Worm (Caenorhabditis elegans): ENCODE data around the gene lbp-4.

The lbp-4 gene

DNA sequence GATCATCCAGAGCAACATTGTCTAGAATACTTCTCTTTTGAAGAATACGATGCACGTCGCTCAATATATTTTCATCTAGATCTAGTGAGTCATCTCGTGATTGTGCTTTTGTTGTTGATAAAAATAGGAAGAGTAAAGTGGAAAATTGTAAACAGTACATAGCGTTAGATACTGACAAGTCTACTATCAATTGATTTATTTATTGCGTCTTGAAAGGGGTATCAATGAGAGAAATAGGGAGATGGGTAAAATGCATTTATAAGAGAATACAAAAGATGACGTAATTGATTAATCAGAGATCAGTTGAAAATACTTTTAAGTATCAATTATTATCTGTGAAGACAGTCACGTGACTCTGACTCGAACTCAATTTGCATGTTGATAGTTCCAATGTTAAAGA lies 16.5 kb downstream of the lbp-4 start, which contains the start of gene txt-5:
Gene txt-5 (minus strand): TSS at position 224 of the 400 bp plus-strand sequence.
- TF ChIP-seq ceh-16 (tag; optimal IDR thresholded peaks at IDR 0.05) (no peak), crh-2 (tag; optimal IDR thresholded peaks at IDR 0.05) (peak; percentile 53), fos-1 (tag; optimal IDR thresholded peaks at IDR 0.05) (peak; percentile 28), F13H6.1 (tag; optimal IDR thresholded peaks at IDR 0.05) (no peak), elt-1 (tag; optimal IDR thresholded peaks at IDR 0.05) (no peak), nhr-6 (tag; optimal IDR thresholded peaks at IDR 0.05) (no peak), nhr-10 (tag; optimal IDR thresholded peaks at IDR 0.05) (no peak), C34F6.9 (tag; optimal IDR thresholded peaks at IDR 0.05) (no peak), lin-11 (tag; optimal IDR thresholded peaks at IDR 0.05) (no peak), sma-9 (GFP tag; optimal IDR thresholded peaks at IDR 0.05) (peak; percentile 19), sma-9 (tag; optimal IDR thresholded peaks at IDR 0.05) (no peak), nhr-21 (tag; optimal IDR thresholded peaks at IDR 0.05) (peak; percentile 20), sem-4 (tag; optimal IDR thresholded peaks at IDR 0.05) (no peak), nhr-237 (tag; optimal IDR thresholded peaks at IDR 0.05) (no peak), nhr-129 (tag; optimal IDR thresholded peaks at IDR 0.05) (peak; percentile 39), ama-1 (optimal IDR thresholded peaks at IDR 0.05) (peak; percentile 26), ztf-1 (GFP tag; conservative IDR thresholded peaks at IDR 0.05) (no peak), mdl-1 (tag; optimal IDR thresholded peaks at IDR 0.05) (no peak), gmeb-1 (tag; optimal IDR thresholded peaks at IDR 0.05) (peak; percentile 29), zag-1 (tag; optimal IDR thresholded peaks at IDR 0.05) (no peak), nhr-25 (tag; optimal IDR thresholded peaks at IDR 0.05) (peak; percentile 44), sma-3 (GFP tag; optimal IDR thresholded peaks at IDR 0.05) (peak; percentile 77), ztf-11 (tag; optimal IDR thresholded peaks at IDR 0.05) (no peak), unc-62 (GFP tag; optimal IDR thresholded peaks at IDR 0.05) (no peak), lin-39 (tag; optimal IDR thresholded peaks at IDR 0.05) (no peak), lin-13 (GFP tag; optimal IDR thresholded peaks at IDR 0.05) (no peak), R02D3.7 (tag; optimal IDR thresholded peaks at IDR 0.05) (no peak), mab-5 (tag; optimal IDR thresholded peaks at IDR 0.05) (no peak), alr-1 (tag; optimal IDR thresholded peaks at IDR 0.05) (no peak), elt-3 (tag; optimal IDR thresholded peaks at IDR 0.05) (no peak), aly-2 (tag; optimal IDR thresholded peaks at IDR 0.05) (no peak)

DNA sequence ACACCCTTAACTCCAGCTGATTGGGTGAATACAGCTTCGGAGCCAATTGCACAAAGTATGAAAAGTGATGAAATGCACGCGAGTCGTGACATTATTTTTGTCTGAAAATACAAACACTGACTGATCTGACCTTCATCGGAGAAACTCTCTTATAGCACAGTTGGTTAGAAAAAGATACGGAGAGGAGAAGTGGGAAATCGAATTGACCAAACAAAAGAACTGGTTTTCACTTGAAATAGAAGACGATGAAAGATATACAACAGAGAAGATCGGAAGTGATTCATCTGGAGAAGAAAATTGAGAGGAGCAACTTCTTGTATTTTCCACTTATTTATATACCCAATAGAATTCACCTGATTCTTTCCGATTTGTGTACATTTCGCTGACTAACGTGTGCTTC lies 17.4 kb downstream of the lbp-4 start, which contains the start of gene ttr-33:
Gene ttr-33 (minus strand): TSS at position 101 of the 400 bp plus-strand sequence.
- no peak for TF ChIP-seq ztf-4 (tag; optimal IDR thresholded peaks at IDR 0.05)
- TF ChIP-seq fos-1 (tag; optimal IDR thresholded peaks at IDR 0.05): peak; percentile 12
- TF ChIP-seq sma-3 (GFP tag; optimal IDR thresholded peaks at IDR 0.05): peak; percentile 12
- no peak for TF ChIP-seq nhr-6 (tag; optimal IDR thresholded peaks at IDR 0.05)
- peak; percentile 22 for TF ChIP-seq sma-9 (GFP tag; optimal IDR thresholded peaks at IDR 0.05)
- TF ChIP-seq sma-9 (tag; optimal IDR thresholded peaks at IDR 0.05): no peak

DNA sequence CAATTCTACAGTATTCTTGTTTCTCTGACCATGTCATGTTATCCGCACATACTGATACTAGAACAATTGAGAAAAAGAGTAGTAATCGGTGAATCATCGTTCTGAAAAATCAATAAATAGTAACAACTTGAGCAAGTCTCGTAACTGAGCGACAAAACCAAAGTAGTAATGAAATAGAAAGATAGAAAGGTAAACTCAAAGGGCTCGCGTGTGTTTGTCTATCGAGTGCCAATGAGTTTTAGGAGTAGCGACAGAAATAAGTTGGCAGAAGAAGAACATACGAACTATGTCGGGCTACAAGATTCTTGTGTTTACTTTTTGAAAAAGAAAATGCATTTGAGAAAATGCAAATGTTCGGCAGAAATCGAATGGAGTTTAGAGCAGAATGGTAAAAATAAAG lies 19.1 kb downstream of the lbp-4 start, which contains the start of gene C37C3.12:
Gene C37C3.12 (minus strand): TSS at position 101 of the 400 bp plus-strand sequence.
- TF ChIP-seq unc-62 (GFP tag; optimal IDR thresholded peaks at IDR 0.05) (no peak), nhr-25 (tag; optimal IDR thresholded peaks at IDR 0.05) (no peak), peb-1 (tag; optimal IDR thresholded peaks at IDR 0.05) (no peak), nhr-11 (tag; optimal IDR thresholded peaks at IDR 0.05) (no peak), sma-3 (GFP tag; optimal IDR thresholded peaks at IDR 0.05) (no peak), lsy-2 (tag; optimal IDR thresholded peaks at IDR 0.05) (no peak), snpc-4 (tag; optimal IDR thresholded peaks at IDR 0.05) (no peak), C34F6.9 (tag; optimal IDR thresholded peaks at IDR 0.05) (no peak), sem-4 (tag; optimal IDR thresholded peaks at IDR 0.05) (no peak), nhr-237 (tag; optimal IDR thresholded peaks at IDR 0.05) (no peak), zag-1 (tag; optimal IDR thresholded peaks at IDR 0.05) (no peak), fos-1 (tag; optimal IDR thresholded peaks at IDR 0.05) (no peak), gmeb-1 (tag; optimal IDR thresholded peaks at IDR 0.05) (no peak), lin-11 (tag; optimal IDR thresholded peaks at IDR 0.05) (no peak), ZK546.5 (tag; optimal IDR thresholded peaks at IDR 0.05) (no peak), mab-5 (tag; optimal IDR thresholded peaks at IDR 0.05) (no peak), nhr-77 (tag; optimal IDR thresholded peaks at IDR 0.05) (no peak), sma-9 (GFP tag; optimal IDR thresholded peaks at IDR 0.05) (no peak), sma-9 (tag; optimal IDR thresholded peaks at IDR 0.05) (no peak), R02D3.7 (tag; optimal IDR thresholded peaks at IDR 0.05) (no peak)

ce11 chrV:7842228-7842627 lies 21.9 kb downstream of the lbp-4 start, which contains the start of gene grd-8:
Gene grd-8, plus strand, starts transcription at chrV:7842528.
- TF ChIP-seq lin-11 (tag; optimal IDR thresholded peaks at IDR 0.05) (no peak), crh-2 (tag; optimal IDR thresholded peaks at IDR 0.05) (no peak), lsy-2 (tag; optimal IDR thresholded peaks at IDR 0.05) (no peak), unc-62 (GFP tag; optimal IDR thresholded peaks at IDR 0.05) (no peak), sem-4 (tag; optimal IDR thresholded peaks at IDR 0.05) (no peak), lin-39 (tag; optimal IDR thresholded peaks at IDR 0.05) (no peak), mbf-1 (tag; optimal IDR thresholded peaks at IDR 0.05) (no peak), nhr-11 (tag; optimal IDR thresholded peaks at IDR 0.05) (no peak)

All from whole organism, L2 larva.